Worm (Caenorhabditis elegans): ENCODE data around the gene F26F12.5.

- TF ChIP-seq flt-1 (GFP tag; IDR thresholded peaks at IDR 0.05), result no peak
- no peak for TF ChIP-seq med-1 (GFP tag; optimal IDR thresholded peaks at IDR 0.05; ENCODE audit: insufficient read depth)
- no peak for TF ChIP-seq klf-2 (GFP tag; conservative IDR thresholded peaks at IDR 0.05)
- TF ChIP-seq ref-1 (GFP tag; conservative IDR thresholded peaks at IDR 0.05), result no peak
Measured at ce11 chrV:5833531-5833930, 31.5 kb downstream of the F26F12.5 start, which contains the start of gene srh-76.
